Worm (Caenorhabditis elegans) whole organism, midembryonic: ENCODE data around the gene col-43.

Experiments
- T22C8.4 ChIP-seq: fragments of 200-800 bp; sonication (Bioruptor generic); IDR thresholded peaks from 2 replicates; pipeline ENCODE4 v1.3.6; 2022; ENCODE audit warnings: missing genetic modification characterization, missing compliant biosample characterization
- cog-1 ChIP-seq: sonication (generic microtip); optimal IDR thresholded peaks from 2 replicates; lab custom pipeline; 2016; ENCODE audit warnings: missing genetic modification characterization, missing compliant biosample characterization
- flt-1 ChIP-seq: fragments of 200-800 bp; sonication (Bioruptor generic); IDR thresholded peaks from 2 replicates; pipeline ENCODE4 v1.3.6; 2022; ENCODE audit warnings: missing genetic modification characterization, missing compliant biosample characterization
- tab-1 ChIP-seq: fragments of 200-800 bp; sonication (Bioruptor generic); IDR thresholded peaks from 2 replicates; pipeline ENCODE4 v1.3.6; 2022; ENCODE audit warnings: missing genetic modification characterization, missing compliant biosample characterization
- ztf-29 ChIP-seq: fragments of 200-800 bp; sonication (Bioruptor generic); IDR thresholded peaks from 2 replicates; pipeline ENCODE4 v1.3.6; 2022; ENCODE audit warnings: missing genetic modification reagents, missing genetic modification characterization, missing compliant biosample characterization

DNA sequence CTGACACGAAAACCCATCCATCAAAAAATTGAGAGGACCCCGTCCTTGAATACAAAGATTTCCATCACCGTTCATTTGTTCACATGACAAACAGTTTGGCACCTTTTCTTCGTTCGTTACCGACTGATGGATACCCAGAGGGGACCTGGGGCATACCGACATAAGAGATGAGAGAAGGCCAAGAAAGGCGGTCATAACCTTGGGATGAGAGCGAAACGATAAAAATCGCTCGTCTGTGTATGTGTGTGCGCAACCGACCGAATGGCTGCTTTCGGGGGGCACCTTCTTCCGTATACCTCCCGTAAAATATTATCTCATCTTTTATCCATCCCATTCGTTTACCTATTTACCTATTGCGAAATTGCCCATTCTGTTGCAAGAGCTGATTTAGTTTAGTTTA, 5.8 kb downstream of the col-43 start:
- TF ChIP-seq flt-1 (GFP tag; lab: Robert Waterston, UW) (no peak), T22C8.4 (GFP tag; lab: Robert Waterston, UW) (no peak), cog-1 (no peak), ztf-29 (GFP tag; lab: Robert Waterston, UW) (no peak), tab-1 (no peak)
